Worm (Caenorhabditis elegans): Measurements from ENCODE around the gene math-24.

DNA sequence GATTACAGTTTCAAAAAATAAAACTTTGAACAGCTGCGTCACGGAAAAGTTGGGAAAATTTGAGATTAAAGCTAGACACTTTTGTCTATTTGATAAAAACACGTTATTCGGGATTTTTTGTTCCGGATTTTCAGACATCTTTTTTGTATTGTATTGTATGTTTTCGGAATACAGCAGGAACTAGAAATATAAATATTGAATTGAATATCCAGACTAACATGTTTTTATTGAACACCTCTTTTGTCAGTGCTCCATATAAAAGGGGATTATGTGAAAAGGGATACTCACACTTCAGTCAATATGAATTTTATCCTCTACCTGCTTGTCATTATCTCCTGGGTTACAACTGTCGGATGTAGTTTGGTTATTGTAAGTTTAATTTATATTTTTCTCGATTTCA, 6.1 kb upstream of the math-24 start, which contains the start of gene C16C4.1:
- no peak for TF ChIP-seq hmg-4 (GFP tag; optimal IDR thresholded peaks at IDR 0.05)
- TF ChIP-seq ama-1 (optimal IDR thresholded peaks at IDR 0.05), result no peak
- no peak for TF ChIP-seq ceh-13 (GFP tag; optimal IDR thresholded peaks at IDR 0.05)
- no peak for TF ChIP-seq tbx-37 (GFP tag; conservative IDR thresholded peaks at IDR 0.05)
- TF ChIP-seq ceh-36 (tag; optimal IDR thresholded peaks at IDR 0.05), result no peak
- TF ChIP-seq sea-1 (GFP tag; conservative IDR thresholded peaks at IDR 0.05), result no peak
- TF ChIP-seq scrt-1 (GFP tag; IDR thresholded peaks at IDR 0.05), result no peak
- TF ChIP-seq F13C5.2 (tag; optimal IDR thresholded peaks at IDR 0.05), result no peak
- TF ChIP-seq flt-1 (GFP tag; IDR thresholded peaks at IDR 0.05), result no peak
- TF ChIP-seq pes-1 (GFP tag; IDR thresholded peaks at IDR 0.05), result no peak
- no peak for TF ChIP-seq aly-1 (tag; optimal IDR thresholded peaks at IDR 0.05)
